Worm (Caenorhabditis elegans): Measurements from ENCODE around the gene taf-11.3.

taf-11.3 gene

ce11 chrIII:10505182-10505581 is at the start of gene taf-11.3, which contains the start of gene urm-1:
Gene taf-11.3, minus strand, starts transcription at chrIII:10505250.
Gene urm-1, plus strand, starts transcription at chrIII:10505480.
- peak; percentile 61 for TF ChIP-seq fos-1 (tag; optimal IDR thresholded peaks at IDR 0.05)
- peak; percentile 68 for TF ChIP-seq F13H6.1 (tag; optimal IDR thresholded peaks at IDR 0.05)
- peak; percentile 3 for TF ChIP-seq zag-1 (tag; optimal IDR thresholded peaks at IDR 0.05)
- TF ChIP-seq C34F6.9 (tag; optimal IDR thresholded peaks at IDR 0.05), result peak; percentile 88
- no peak for TF ChIP-seq aly-2 (tag; optimal IDR thresholded peaks at IDR 0.05)
- TF ChIP-seq lsy-2 (tag; optimal IDR thresholded peaks at IDR 0.05), result peak; percentile 54 to 90
- no peak for TF ChIP-seq blmp-1 (tag; optimal IDR thresholded peaks at IDR 0.05; ENCODE audit: insufficient read depth)
- TF ChIP-seq nhr-12 (tag; optimal IDR thresholded peaks at IDR 0.05), result no peak
- TF ChIP-seq snpc-4 (tag; optimal IDR thresholded peaks at IDR 0.05), result peak; percentile 78
- TF ChIP-seq ztf-4 (tag; optimal IDR thresholded peaks at IDR 0.05), result peak; percentile 62
- TF ChIP-seq ztf-11 (tag; optimal IDR thresholded peaks at IDR 0.05), result no peak
- no peak for TF ChIP-seq dmd-4 (tag; optimal IDR thresholded peaks at IDR 0.05)
- TF ChIP-seq nhr-129 (tag; optimal IDR thresholded peaks at IDR 0.05), result peak; percentile 66
- peak; percentile 86 for TF ChIP-seq lin-13 (GFP tag; optimal IDR thresholded peaks at IDR 0.05)
- TF ChIP-seq ceh-16 (tag; optimal IDR thresholded peaks at IDR 0.05), result peak; percentile 36
- peak; percentile 67 for TF ChIP-seq lin-11 (tag; optimal IDR thresholded peaks at IDR 0.05)
- TF ChIP-seq nhr-25 (tag; optimal IDR thresholded peaks at IDR 0.05), result peak; percentile 71
- no peak for TF ChIP-seq unc-39 (tag; optimal IDR thresholded peaks at IDR 0.05)
- TF ChIP-seq ZK546.5 (tag; optimal IDR thresholded peaks at IDR 0.05), result no peak
- no peak for TF ChIP-seq Y55F3AM.14 (GFP tag; optimal IDR thresholded peaks at IDR 0.05)
- no peak for TF ChIP-seq skn-1 (tag; optimal IDR thresholded peaks at IDR 0.05)
- no peak for TF ChIP-seq peb-1 (tag; optimal IDR thresholded peaks at IDR 0.05)
- no peak for TF ChIP-seq nhr-23 (tag; optimal IDR thresholded peaks at IDR 0.05)
- no peak for TF ChIP-seq egl-27 (tag; optimal IDR thresholded peaks at IDR 0.05)
- peak; percentile 75 for TF ChIP-seq nhr-21 (tag; optimal IDR thresholded peaks at IDR 0.05)
- TF ChIP-seq sma-9 (GFP tag; optimal IDR thresholded peaks at IDR 0.05), result peak; percentile 79
- no peak for TF ChIP-seq sma-9 (tag; optimal IDR thresholded peaks at IDR 0.05)
- TF ChIP-seq mdl-1 (tag; optimal IDR thresholded peaks at IDR 0.05), result no peak
- TF ChIP-seq sma-3 (GFP tag; optimal IDR thresholded peaks at IDR 0.05), result peak; percentile 82
- TF ChIP-seq nhr-6 (tag; optimal IDR thresholded peaks at IDR 0.05), result peak; percentile 57
- TF ChIP-seq mab-5 (tag; optimal IDR thresholded peaks at IDR 0.05), result peak; percentile 65
- TF ChIP-seq unc-62 (GFP tag; optimal IDR thresholded peaks at IDR 0.05), result no peak
- TF ChIP-seq nhr-77 (tag; optimal IDR thresholded peaks at IDR 0.05), result no peak
- TF ChIP-seq sem-4 (tag; optimal IDR thresholded peaks at IDR 0.05), result peak; percentile 89
- TF ChIP-seq crh-2 (tag; optimal IDR thresholded peaks at IDR 0.05), result peak; percentile 92
- TF ChIP-seq unc-55 (GFP tag; optimal IDR thresholded peaks at IDR 0.05), result peak; percentile 88
- TF ChIP-seq gmeb-1 (tag; optimal IDR thresholded peaks at IDR 0.05), result peak; percentile 77

- TF ChIP-seq lin-39 (tag; optimal IDR thresholded peaks at IDR 0.05), result no peak
- no peak for TF ChIP-seq nhr-23 (tag; optimal IDR thresholded peaks at IDR 0.05)
- no peak for TF ChIP-seq unc-55 (GFP tag; optimal IDR thresholded peaks at IDR 0.05)
- TF ChIP-seq alr-1 (tag; optimal IDR thresholded peaks at IDR 0.05), result no peak
- no peak for TF ChIP-seq peb-1 (tag; optimal IDR thresholded peaks at IDR 0.05)
- TF ChIP-seq F13H6.1 (tag; optimal IDR thresholded peaks at IDR 0.05), result no peak
- no peak for TF ChIP-seq aly-2 (tag; optimal IDR thresholded peaks at IDR 0.05)
- no peak for TF ChIP-seq gmeb-1 (tag; optimal IDR thresholded peaks at IDR 0.05)
Observed at ce11 chrIII:10552929-10553328, 47.9 kb upstream of the taf-11.3 start, which contains the start of gene T21C12.8. Gene T21C12.8, minus strand, starts transcription at chrIII:10553029.

ce11 chrIII:10538757-10539213 is 33.7 kb upstream of the taf-11.3 start, which contains the start of gene nlp-68:
Gene nlp-68, minus strand, starts transcription at chrIII:10539163.
- TF ChIP-seq nhr-6 (tag; optimal IDR thresholded peaks at IDR 0.05) (no peak), skn-1 (tag; optimal IDR thresholded peaks at IDR 0.05) (no peak), alr-1 (tag; optimal IDR thresholded peaks at IDR 0.05) (no peak), dmd-4 (tag; optimal IDR thresholded peaks at IDR 0.05) (no peak), nhr-10 (tag; optimal IDR thresholded peaks at IDR 0.05) (no peak)

Measured in whole organism, L2 larva.